Worm (Caenorhabditis elegans): ENCODE data around the gene Y56A3A.31.
A peak's percentile ranks its signal among the peaks of the same experiment; 100 is the strongest.

The Y56A3A.31 gene

DNA sequence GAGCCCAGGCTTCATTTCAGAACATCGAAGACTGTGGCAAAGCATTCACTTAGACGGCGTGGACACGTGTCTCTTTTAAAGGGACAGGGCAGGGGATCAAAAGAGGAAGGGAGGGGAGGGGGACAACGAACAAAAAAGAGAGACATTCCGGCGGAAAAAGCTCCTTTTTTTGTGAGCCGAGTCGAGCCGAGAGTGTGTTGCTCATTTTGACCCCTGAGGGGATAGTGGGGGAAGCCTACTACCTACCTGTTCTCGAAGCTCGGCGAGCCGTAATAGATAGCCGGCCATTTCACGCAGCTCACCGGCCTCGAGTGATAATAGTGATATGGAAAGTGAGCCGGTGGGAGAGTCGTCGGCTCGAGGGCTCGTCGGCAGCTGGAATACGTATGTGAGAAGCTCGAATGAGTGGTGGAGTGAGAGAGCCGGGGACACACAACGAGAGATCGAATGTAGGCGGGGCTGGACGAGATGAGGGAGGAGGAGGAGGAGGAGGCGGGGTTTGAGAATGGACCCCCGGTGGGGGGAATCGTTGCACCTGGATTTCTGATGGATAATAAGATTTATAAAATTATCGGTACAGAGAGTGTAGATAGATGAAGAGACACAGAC, 37.5 kb upstream of the Y56A3A.31 start:
- TF ChIP-seq M03D4.4 (tag; optimal IDR thresholded peaks at IDR 0.05): peak; percentile 41
- no peak for TF ChIP-seq hlh-1 (tag; optimal IDR thresholded peaks at IDR 0.05)
- peak; percentile 50 for TF ChIP-seq drap-1 (GFP tag; optimal IDR thresholded peaks at IDR 0.05)
- peak; percentile 62 for TF ChIP-seq unc-120 (tag; optimal IDR thresholded peaks at IDR 0.05; ENCODE audit: poor library complexity, severe bottlenecking)

DNA sequence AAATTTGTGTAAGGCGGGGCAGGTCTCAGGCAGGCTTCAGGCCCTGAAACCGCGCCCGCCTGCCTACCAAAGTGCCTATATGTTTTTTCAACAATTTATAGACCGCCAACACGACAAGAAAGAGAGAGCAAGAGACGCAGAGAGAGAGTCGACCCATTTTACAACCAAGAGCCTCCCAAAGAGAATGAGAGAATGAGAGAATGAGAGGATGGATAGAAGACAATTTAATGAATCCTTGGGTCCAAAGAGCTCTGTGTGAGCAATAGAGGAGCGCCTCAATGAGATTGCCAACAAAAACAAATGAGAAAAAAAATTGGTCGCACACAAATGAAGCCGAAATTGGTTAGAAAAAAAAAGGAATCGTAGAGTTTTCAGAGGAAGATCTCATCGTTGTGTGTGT, 36.4 kb upstream of the Y56A3A.31 start:
- no peak for TF ChIP-seq elt-3 (tag; optimal IDR thresholded peaks at IDR 0.05)
- no peak for TF ChIP-seq unc-62 (GFP tag; optimal IDR thresholded peaks at IDR 0.05)
- no peak for TF ChIP-seq ceh-83 (GFP tag; optimal IDR thresholded peaks at IDR 0.05)
- no peak for TF ChIP-seq M03D4.4 (tag; optimal IDR thresholded peaks at IDR 0.05)
- TF ChIP-seq tbx-8 (GFP tag; optimal IDR thresholded peaks at IDR 0.05): no peak
- no peak for TF ChIP-seq nhr-76 (tag; optimal IDR thresholded peaks at IDR 0.05)
- TF ChIP-seq mab-5 (tag; optimal IDR thresholded peaks at IDR 0.05): peak; percentile 12
- no peak for TF ChIP-seq lsy-2 (tag; optimal IDR thresholded peaks at IDR 0.05)
- peak; percentile 60 for TF ChIP-seq hlh-1 (tag; optimal IDR thresholded peaks at IDR 0.05)
- no peak for TF ChIP-seq sptf-1 (tag; optimal IDR thresholded peaks at IDR 0.05)
- TF ChIP-seq ces-1 (GFP tag; optimal IDR thresholded peaks at IDR 0.05): peak; percentile 60
- no peak for TF ChIP-seq mep-1 (tag; optimal IDR thresholded peaks at IDR 0.05)
- TF ChIP-seq mls-2 (tag; optimal IDR thresholded peaks at IDR 0.05): no peak
- TF ChIP-seq ceh-43 (GFP tag; optimal IDR thresholded peaks at IDR 0.05): no peak
- peak; percentile 70 for TF ChIP-seq unc-120 (tag; optimal IDR thresholded peaks at IDR 0.05; ENCODE audit: poor library complexity, severe bottlenecking)
- TF ChIP-seq bed-3 (GFP tag; optimal IDR thresholded peaks at IDR 0.05): no peak

DNA sequence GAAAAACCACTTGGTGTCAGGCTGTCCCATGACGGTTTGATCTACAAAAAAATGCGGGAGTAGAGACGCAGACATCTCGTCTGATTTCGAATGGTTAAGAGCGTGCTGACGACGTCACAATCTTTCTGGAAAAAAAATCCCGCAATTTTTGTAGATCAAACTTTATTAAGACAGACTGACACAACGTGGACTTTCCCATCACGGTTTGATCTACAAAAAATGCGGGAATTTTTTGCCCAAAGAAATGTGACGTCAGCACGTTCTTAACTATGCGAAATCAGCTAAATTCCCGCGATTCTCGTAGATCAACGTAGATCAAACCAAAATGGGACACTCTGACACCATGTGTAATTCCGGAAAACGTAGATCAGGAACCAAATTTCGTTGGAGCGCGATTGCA, 35.8 kb upstream of the Y56A3A.31 start:
- no peak for TF ChIP-seq bed-3 (GFP tag; optimal IDR thresholded peaks at IDR 0.05)
- no peak for TF ChIP-seq nhr-237 (tag; optimal IDR thresholded peaks at IDR 0.05)
- TF ChIP-seq blmp-1 (tag; optimal IDR thresholded peaks at IDR 0.05): no peak
- no peak for TF ChIP-seq ham-2 (GFP tag; optimal IDR thresholded peaks at IDR 0.05)
- no peak for TF ChIP-seq elt-1 (tag; optimal IDR thresholded peaks at IDR 0.05; ENCODE audit: borderline replicate concordance, insufficient read depth)
- TF ChIP-seq tbx-8 (GFP tag; optimal IDR thresholded peaks at IDR 0.05): no peak
- TF ChIP-seq elt-3 (tag; optimal IDR thresholded peaks at IDR 0.05): no peak
- TF ChIP-seq ceh-39 (tag; optimal IDR thresholded peaks at IDR 0.05): no peak

DNA sequence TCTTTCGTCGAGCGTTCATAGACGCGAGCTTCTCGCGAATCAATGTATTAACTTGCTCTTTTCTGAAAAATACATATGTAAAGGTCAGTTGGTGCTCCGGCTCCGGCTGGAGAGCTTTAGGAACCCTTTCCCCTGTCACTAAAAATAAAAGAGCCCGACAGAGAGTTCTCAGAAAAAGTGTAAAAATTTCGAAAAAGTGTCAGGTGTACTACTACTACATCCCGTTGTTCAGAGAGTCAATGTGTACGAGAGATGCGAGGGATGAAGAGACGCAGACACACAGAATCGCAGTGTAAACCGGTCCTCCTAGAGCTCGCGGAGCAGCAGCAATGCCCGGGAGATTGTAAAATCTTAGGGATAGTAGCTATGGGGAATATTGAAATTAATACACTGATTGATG, 31.6 kb upstream of the Y56A3A.31 start:
- TF ChIP-seq ceh-43 (GFP tag; optimal IDR thresholded peaks at IDR 0.05) (no peak), lin-13 (tag; optimal IDR thresholded peaks at IDR 0.05) (no peak), nhr-28 (tag; optimal IDR thresholded peaks at IDR 0.05) (no peak), nhr-76 (tag; optimal IDR thresholded peaks at IDR 0.05) (no peak), unc-120 (tag; optimal IDR thresholded peaks at IDR 0.05; ENCODE audit: poor library complexity, severe bottlenecking) (peak; percentile 71), blmp-1 (tag; optimal IDR thresholded peaks at IDR 0.05) (no peak), hlh-1 (tag; optimal IDR thresholded peaks at IDR 0.05) (peak; percentile 98), ceh-83 (GFP tag; optimal IDR thresholded peaks at IDR 0.05) (no peak), tbx-8 (GFP tag; optimal IDR thresholded peaks at IDR 0.05) (no peak), ces-1 (GFP tag; optimal IDR thresholded peaks at IDR 0.05) (no peak), elt-3 (tag; optimal IDR thresholded peaks at IDR 0.05) (no peak), sptf-1 (tag; optimal IDR thresholded peaks at IDR 0.05) (no peak), ztf-11 (tag; optimal IDR thresholded peaks at IDR 0.05) (no peak), unc-62 (GFP tag; optimal IDR thresholded peaks at IDR 0.05) (peak; percentile 64), M03D4.4 (tag; optimal IDR thresholded peaks at IDR 0.05) (no peak), unc-39 (tag; optimal IDR thresholded peaks at IDR 0.05) (no peak), mls-2 (tag; optimal IDR thresholded peaks at IDR 0.05) (no peak), snpc-4 (tag; optimal IDR thresholded peaks at IDR 0.05) (no peak), sem-2 (GFP tag; optimal IDR thresholded peaks at IDR 0.05) (no peak)

DNA sequence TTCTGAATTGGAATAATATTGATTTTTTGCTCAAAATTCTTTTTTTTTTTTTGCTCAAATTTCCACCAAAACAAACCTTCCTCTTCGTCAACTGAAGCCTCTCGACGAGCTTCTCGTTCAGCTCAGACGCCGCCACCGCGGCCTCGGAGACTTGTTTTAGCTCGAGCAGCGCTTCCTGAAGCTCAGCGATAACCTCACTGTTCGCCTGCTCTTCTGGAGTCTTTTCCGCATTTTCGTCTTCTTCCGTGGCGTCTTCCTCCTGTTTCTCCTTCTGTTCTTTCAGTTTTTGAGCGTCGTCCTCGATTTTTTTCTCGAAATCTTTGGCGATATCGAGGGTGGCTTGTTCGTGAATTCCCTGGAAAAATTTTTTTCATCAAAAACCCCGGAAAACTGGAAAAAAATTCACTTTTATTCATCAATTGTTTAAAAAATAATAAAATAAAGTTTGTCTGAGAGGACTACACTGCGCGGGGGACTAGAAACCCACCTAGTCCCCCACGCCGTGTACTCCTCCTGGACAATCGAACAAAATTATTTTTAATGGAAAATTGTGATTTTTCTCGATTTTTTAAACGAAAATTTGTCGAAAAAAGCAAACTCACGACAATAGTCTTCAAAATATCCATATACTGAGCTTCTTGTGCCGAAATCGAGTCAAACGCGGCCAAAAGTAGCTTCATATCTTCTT, 28.1 kb upstream of the Y56A3A.31 start:
- TF ChIP-seq sptf-1 (tag; optimal IDR thresholded peaks at IDR 0.05) (peak; percentile 53), pha-4 (tag; optimal IDR thresholded peaks at IDR 0.05) (no peak), ceh-83 (GFP tag; optimal IDR thresholded peaks at IDR 0.05) (peak; percentile 39), unc-120 (tag; optimal IDR thresholded peaks at IDR 0.05; ENCODE audit: poor library complexity, severe bottlenecking) (no peak), ham-2 (GFP tag; optimal IDR thresholded peaks at IDR 0.05) (no peak), nhr-76 (tag; optimal IDR thresholded peaks at IDR 0.05) (no peak), drap-1 (GFP tag; optimal IDR thresholded peaks at IDR 0.05) (no peak), hlh-1 (tag; optimal IDR thresholded peaks at IDR 0.05) (no peak), mep-1 (tag; optimal IDR thresholded peaks at IDR 0.05) (peak; percentile 47), nhr-28 (tag; optimal IDR thresholded peaks at IDR 0.05) (no peak), flh-1 (GFP tag; optimal IDR thresholded peaks at IDR 0.05) (no peak), tbx-8 (GFP tag; optimal IDR thresholded peaks at IDR 0.05) (no peak), bed-3 (GFP tag; optimal IDR thresholded peaks at IDR 0.05) (no peak), lsy-2 (tag; optimal IDR thresholded peaks at IDR 0.05) (peak; percentile 52), M03D4.4 (tag; optimal IDR thresholded peaks at IDR 0.05) (no peak), unc-62 (GFP tag; optimal IDR thresholded peaks at IDR 0.05) (no peak), ceh-43 (GFP tag; optimal IDR thresholded peaks at IDR 0.05) (no peak), nhr-2 (tag; optimal IDR thresholded peaks at IDR 0.05) (no peak), ztf-11 (tag; optimal IDR thresholded peaks at IDR 0.05) (no peak), nhr-237 (tag; optimal IDR thresholded peaks at IDR 0.05) (no peak), elt-3 (tag; optimal IDR thresholded peaks at IDR 0.05) (no peak), blmp-1 (tag; optimal IDR thresholded peaks at IDR 0.05) (no peak), ceh-39 (tag; optimal IDR thresholded peaks at IDR 0.05) (peak; percentile 41), mls-2 (tag; optimal IDR thresholded peaks at IDR 0.05) (no peak), nhr-12 (tag; optimal IDR thresholded peaks at IDR 0.05) (no peak), ces-1 (GFP tag; optimal IDR thresholded peaks at IDR 0.05) (peak; percentile 93), cnd-1 (tag; optimal IDR thresholded peaks at IDR 0.05) (peak; percentile 44), lin-13 (tag; optimal IDR thresholded peaks at IDR 0.05) (peak; percentile 58), zip-8 (tag; optimal IDR thresholded peaks at IDR 0.05) (no peak), unc-39 (tag; optimal IDR thresholded peaks at IDR 0.05) (no peak), elt-1 (tag; optimal IDR thresholded peaks at IDR 0.05; ENCODE audit: borderline replicate concordance, insufficient read depth) (no peak)
